Worm (Caenorhabditis elegans) whole organism, young adult: Measurements from ENCODE around the gene C17G10.7.
"Not testable (repeated sequence)": the region's sequence is repeated elsewhere in the genome, so short reads cannot be mapped to it uniquely, and the experiment has no call there.

Experiments
- akir-1 ChIP-seq: fragments of 200-800 bp; sonication (Bioruptor generic); optimal IDR thresholded peaks from 2 replicates; lab custom pipeline; 2018; ENCODE audit warnings: mild to moderate bottlenecking, missing genetic modification characterization, moderate library complexity, missing compliant biosample characterization
- ceh-100 ChIP-seq: fragments of 200-800 bp; sonication (Bioruptor generic); IDR thresholded peaks from 2 replicates; pipeline ENCODE4 v1.3.6; 2022; ENCODE audit warnings: missing genetic modification reagents, missing genetic modification characterization, missing compliant biosample characterization
- egrh-3 ChIP-seq: fragments of 200-800 bp; sonication (Bioruptor generic); IDR thresholded peaks from 2 replicates; pipeline ENCODE4 v1.3.6; 2022; ENCODE audit warnings: missing genetic modification reagents, missing genetic modification characterization, missing compliant biosample characterization
- madf-6 ChIP-seq: fragments of 200-800 bp; sonication (Bioruptor generic); IDR thresholded peaks from 2 replicates; pipeline ENCODE4 v1.3.6; 2022; ENCODE audit warnings: missing genetic modification reagents, missing genetic modification characterization, missing compliant biosample characterization
- rcor-1 ChIP-seq: fragments of 200-800 bp; sonication (Bioruptor generic); IDR thresholded peaks from 2 replicates; pipeline ENCODE4 v1.3.6; 2022; ENCODE audit warnings: missing genetic modification reagents, missing genetic modification characterization, missing compliant biosample characterization
- snpc-4 ChIP-seq, 5 experiments: fragments of 150-350 bp in 1 of 5; sonication (generic microtip) in 4 of 5; optimal IDR thresholded peaks; 2 replicates each; lab custom pipeline; 2014 to 2018; ENCODE audit warnings: missing genetic modification characterization in 5 of 5, missing biosample characterization in 3 of 5, antibody characterized with exemption in 2 of 5, mild to moderate bottlenecking in 2 of 5, missing compliant biosample characterization in 2 of 5, missing genotype in 2 of 5, moderate library complexity in 2 of 5, missing genetic modification reagents in 1 of 5
- ztf-28 ChIP-seq: fragments of 200-800 bp; sonication (Bioruptor generic); IDR thresholded peaks from 2 replicates; pipeline ENCODE4 v1.3.6; 2022; ENCODE audit warnings: missing genetic modification reagents, missing genetic modification characterization, missing compliant biosample characterization

DNA sequence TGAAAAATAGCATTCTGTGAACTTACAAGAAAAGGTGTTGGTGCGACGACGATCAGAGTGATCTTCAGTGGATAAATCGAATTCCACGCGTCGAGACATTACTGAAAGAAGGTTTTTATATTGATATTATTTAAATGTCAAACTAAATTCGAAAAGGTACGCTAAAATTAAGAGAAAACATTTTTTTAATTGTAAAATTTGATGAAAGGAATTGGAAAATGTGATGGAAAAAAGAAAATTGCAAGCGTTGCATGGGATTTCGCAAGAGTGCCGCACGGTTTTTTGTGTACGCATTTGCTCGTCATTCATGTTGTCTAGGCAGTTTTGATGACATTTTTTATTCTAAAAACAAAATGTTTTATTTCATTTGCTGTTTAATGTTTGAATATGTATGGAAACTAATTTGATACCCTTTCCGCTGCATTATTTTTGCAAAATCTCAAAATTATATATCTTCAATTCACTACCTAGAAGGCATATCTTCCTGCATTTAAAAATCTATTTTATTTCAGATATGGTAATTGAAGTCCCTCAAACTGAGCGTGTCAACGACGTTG is 14.8 kb upstream of the C17G10.7 start, which contains the start of the genes eif-3.L and npl-4.2:
- not testable (repeated sequence) for TF ChIP-seq snpc-4 (GFP tag; optimal IDR thresholded peaks at IDR 0.05; lab: Kevin White, UChicago); snpc-4 (tag; optimal IDR thresholded peaks at IDR 0.05; lab: Kevin White, UChicago); ztf-28 (GFP tag; lab: Robert Waterston, UW); akir-1 (GFP tag; lab: Kevin White, UChicago); ceh-100 (GFP tag; lab: Robert Waterston, UW); madf-6 (GFP tag; lab: Robert Waterston, UW); rcor-1 (GFP tag; lab: Robert Waterston, UW); egrh-3
